Fruit fly (Drosophila melanogaster) whole organism, wandering third instar larva: ENCODE measurements around the gene klar.
A peak's percentile ranks its signal among the peaks of the same experiment; 100 is the strongest.

Experiments
- CG32264 ChIP-seq: fragments of 200-800 bp; sonication (Bioruptor generic); optimal IDR thresholded peaks from 2 replicates; lab custom pipeline; 2016; ENCODE audit warnings: missing biosample characterization, missing genetic modification characterization
- CG9705 ChIP-seq: fragments of 200-800 bp; sonication (Bioruptor generic); optimal IDR thresholded peaks from 2 replicates; lab custom pipeline; 2018; ENCODE audit warnings: missing biosample characterization, mild to moderate bottlenecking, missing genetic modification characterization
- CrebA ChIP-seq: fragments of 200-800 bp; sonication (Bioruptor generic); optimal IDR thresholded peaks from 2 replicates; lab custom pipeline; 2016; ENCODE audit warnings: missing biosample characterization, mild to moderate bottlenecking, missing genetic modification characterization, borderline replicate concordance
- Dfd ChIP-seq: fragments of >200 bp; optimal IDR thresholded peaks from 2 replicates; lab custom pipeline; 2017; ENCODE audit warnings: missing biosample characterization, missing genetic modification characterization
- GATAd ChIP-seq: sonication (Bioruptor generic); optimal IDR thresholded peaks from 2 replicates; lab custom pipeline; 2016; ENCODE audit warnings: missing biosample characterization, missing genetic modification characterization
- HLH106 ChIP-seq: fragments of 200-800 bp; optimal IDR thresholded peaks from 3 replicates; lab custom pipeline; 2019; ENCODE audit warnings: missing biosample characterization, mild to moderate bottlenecking, missing genetic modification characterization, moderate library complexity
- Hnf4 ChIP-seq: fragments of 200-800 bp; sonication (Bioruptor generic); optimal IDR thresholded peaks from 2 replicates; lab custom pipeline; 2016; ENCODE audit warnings: missing biosample characterization, mild to moderate bottlenecking, missing genetic modification characterization
- Hr78 ChIP-seq: fragments of >200 bp; optimal IDR thresholded peaks from 2 replicates; lab custom pipeline; 2017; ENCODE audit warnings: missing biosample characterization, missing genetic modification characterization
- Hr83 ChIP-seq: fragments of 200-300 bp; sonication (Bioruptor generic); optimal IDR thresholded peaks from 2 replicates; lab custom pipeline; 2016; ENCODE audit warnings: missing biosample characterization, mild to moderate bottlenecking, missing genetic modification characterization, moderate library complexity; ENCODE audit not compliant: poor library complexity, severe bottlenecking
- Jra ChIP-seq: sonication (Bioruptor generic); optimal IDR thresholded peaks from 2 replicates; lab custom pipeline; 2016; ENCODE audit warnings: missing biosample characterization, missing genetic modification characterization
- Myc ChIP-seq: fragments of >200 bp; optimal IDR thresholded peaks from 2 replicates; lab custom pipeline; 2017
- N ChIP-seq: fragments of >200 bp; optimal IDR thresholded peaks from 2 replicates; lab custom pipeline; 2018; ENCODE audit warnings: missing biosample characterization, missing external identifiers, missing genetic modification characterization
- OdsH ChIP-seq: fragments of 200-800 bp; sonication (Bioruptor generic); optimal IDR thresholded peaks from 2 replicates; lab custom pipeline; 2016; ENCODE audit warnings: missing biosample characterization, mild to moderate bottlenecking, missing genetic modification characterization
- Rel ChIP-seq, 2 experiments: fragments of 200-800 bp; sonication (Bioruptor generic) in 1 of 2; optimal IDR thresholded peaks; 2 replicates in 1 of 2; 3 replicates in 1 of 2; lab custom pipeline; 2016 to 2019; ENCODE audit warnings: mild to moderate bottlenecking in 2 of 2, missing biosample characterization in 2 of 2, missing genetic modification characterization in 2 of 2, moderate library complexity in 1 of 2
- Sp1 ChIP-seq: fragments of 200-800 bp; sonication (Bioruptor generic); optimal IDR thresholded peaks from 3 replicates; lab custom pipeline; 2019; ENCODE audit warnings: missing biosample characterization, mild to moderate bottlenecking, missing genetic modification characterization, moderate library complexity
- Vsx2 ChIP-seq: fragments of 200-300, 225-300 bp; sonication (Bioruptor generic); optimal IDR thresholded peaks from 2 replicates; lab custom pipeline; 2018; ENCODE audit warnings: missing biosample characterization, missing genetic modification characterization; ENCODE audit not compliant: partially characterized antibody
- brk ChIP-seq: fragments of 200-800 bp; sonication (Bioruptor generic); optimal IDR thresholded peaks from 2 replicates; lab custom pipeline; 2016; ENCODE audit warnings: missing biosample characterization, mild to moderate bottlenecking, missing genetic modification characterization
- dl ChIP-seq, 2 experiments: fragments of 175-275, 200-275 bp in 1 of 2; fragments of 200-275 bp in 1 of 2; sonication (Bioruptor generic); optimal IDR thresholded peaks; lab custom pipeline; 2018; ENCODE audit warnings: mild to moderate bottlenecking in 2 of 2, missing biosample characterization in 2 of 2, missing genetic modification characterization in 2 of 2, moderate library complexity in 2 of 2; ENCODE audit not compliant: partially characterized antibody in 2 of 2, insufficient read depth in 1 of 2
- dmrt93B ChIP-seq: fragments of 200-800 bp; sonication (Bioruptor generic); optimal IDR thresholded peaks from 2 replicates; lab custom pipeline; 2018; ENCODE audit warnings: missing biosample characterization, mild to moderate bottlenecking, missing genetic modification characterization
- ey ChIP-seq: fragments of 200-800 bp; sonication (Bioruptor generic); optimal IDR thresholded peaks from 2 replicates; lab custom pipeline; 2016; ENCODE audit warnings: missing biosample characterization, missing genetic modification characterization
- foxo ChIP-seq, 2 experiments: fragments of 200-800 bp; sonication (Bioruptor generic); optimal IDR thresholded peaks; 2 replicates in 1 of 2; 3 replicates in 1 of 2; lab custom pipeline; 2016 to 2017; ENCODE audit warnings: missing biosample characterization in 2 of 2, missing genetic modification characterization in 2 of 2
- fru ChIP-seq: fragments of 200-800 bp; sonication (Bioruptor generic); optimal IDR thresholded peaks from 3 replicates; lab custom pipeline; 2016; ENCODE audit warnings: missing biosample characterization, mild to moderate bottlenecking, missing genetic modification characterization
- h ChIP-seq: fragments of 200-800 bp; sonication (Bioruptor generic); optimal IDR thresholded peaks from 3 replicates; lab custom pipeline; 2016; ENCODE audit warnings: missing biosample characterization, mild to moderate bottlenecking, missing genetic modification characterization
- jim ChIP-seq: fragments of 175-275, 200-325 bp; sonication (Bioruptor generic); optimal IDR thresholded peaks from 2 replicates; lab custom pipeline; 2016; ENCODE audit warnings: missing biosample characterization, mild to moderate bottlenecking, missing genetic modification characterization
- pan ChIP-seq: fragments of >200 bp; optimal IDR thresholded peaks from 2 replicates; lab custom pipeline; 2017
- rgr ChIP-seq: fragments of 200-800 bp; sonication (Bioruptor generic); optimal IDR thresholded peaks from 3 replicates; lab custom pipeline; 2016; ENCODE audit warnings: missing biosample characterization, mild to moderate bottlenecking, missing genetic modification characterization
- sage ChIP-seq: fragments of 200-800 bp; sonication (Bioruptor generic); optimal IDR thresholded peaks from 2 replicates; lab custom pipeline; 2016; ENCODE audit warnings: missing biosample characterization, mild to moderate bottlenecking, missing genetic modification characterization
- tai ChIP-seq: sonication (Bioruptor generic); optimal IDR thresholded peaks from 2 replicates; lab custom pipeline; 2016; ENCODE audit warnings: missing biosample characterization, missing genetic modification characterization
- woc ChIP-seq: sonication (Bioruptor generic); optimal IDR thresholded peaks from 2 replicates; lab custom pipeline; 2016; ENCODE audit warnings: missing biosample characterization, mild to moderate bottlenecking, missing genetic modification characterization

Gene klar

DNA sequence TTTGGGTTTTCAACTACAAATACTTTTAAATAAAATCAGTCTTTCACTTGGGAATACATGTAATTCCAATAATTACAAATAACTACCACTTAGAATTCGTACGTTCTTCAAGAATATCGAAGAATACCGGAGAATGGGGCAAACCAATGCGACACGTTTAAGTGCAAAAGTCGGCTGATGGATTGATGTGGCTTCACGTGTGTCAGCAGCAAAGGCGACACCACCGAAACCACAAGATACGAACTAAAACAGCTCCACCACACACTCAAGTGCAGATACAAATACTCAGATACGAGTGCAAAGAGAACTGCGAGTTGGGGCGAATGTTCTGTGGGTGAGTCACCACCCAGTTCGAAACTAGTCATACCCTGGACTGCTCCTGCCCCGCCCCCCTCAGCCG is 9.6 kb downstream of the klar start:
- TF ChIP-seq pan (lab: Kevin White, UChicago) (no peak), h (GFP tag; lab: Kevin White, UChicago) (no peak), tai (no peak)

- no peak for TF ChIP-seq Hr83 (GFP tag; lab: Kevin White, UChicago)
- no peak for TF ChIP-seq dmrt93B (GFP tag; lab: Kevin White, UChicago)
- TF ChIP-seq CG9705 = no peak
- TF ChIP-seq pan (lab: Kevin White, UChicago) = no peak
Measured at dm6 chr3L:528037-528436, 12.4 kb downstream of the klar start, which contains the start of gene CG34269. TSS of gene CG34269 (plus strand) at chr3L:528337.

- TF ChIP-seq Hnf4 (GFP tag; lab: Kevin White, UChicago) (no peak), pan (lab: Kevin White, UChicago) (no peak), jim (GFP tag; lab: Kevin White, UChicago) (no peak)
Measured at dm6 chr3L:524246-524645, 16.2 kb downstream of the klar start.

dm6 chr3L:520465-521216 is 19.8 kb downstream of the klar start:
- TF ChIP-seq Vsx2 (GFP tag; lab: Kevin White, UChicago) = peak; percentile 19
- no peak for TF ChIP-seq Jra (GFP tag; lab: Kevin White, UChicago)
- no peak for TF ChIP-seq OdsH
- TF ChIP-seq foxo (GFP tag; optimal IDR thresholded peaks at IDR 0.05; lab: Kevin White, UChicago) = peak in 1 of 2 experiments; percentile 8
- TF ChIP-seq tai = no peak
- TF ChIP-seq rgr = no peak
- TF ChIP-seq CG32264 (GFP tag; lab: Kevin White, UChicago) = no peak
- TF ChIP-seq Dfd (GFP tag; lab: Kevin White, UChicago) = no peak
- no peak for TF ChIP-seq Sp1 (GFP tag; lab: Kevin White, UChicago)
- peak; percentile 17 for TF ChIP-seq fru (GFP tag; lab: Kevin White, UChicago)
- no peak for TF ChIP-seq Rel (GFP tag; optimal IDR thresholded peaks at IDR 0.05; lab: Kevin White, UChicago)
- TF ChIP-seq Rel (tag; optimal IDR thresholded peaks at IDR 0.05; lab: Kevin White, UChicago) = no peak
- TF ChIP-seq woc (GFP tag; lab: Kevin White, UChicago) = peak; percentile 3
- TF ChIP-seq CG9705 = no peak
- TF ChIP-seq, all 38 proteins: peak for 4

- TF ChIP-seq h (GFP tag; lab: Kevin White, UChicago) = peak; percentile 35
- TF ChIP-seq Myc (lab: Kevin White, UChicago) = no peak
- no peak for TF ChIP-seq HLH106 (tag; lab: Kevin White, UChicago)
Measured at dm6 chr3L:516948-517599, 23.3 kb downstream of the klar start.

dm6 chr3L:516544-516943 is 23.9 kb downstream of the klar start:
- TF ChIP-seq Vsx2 (GFP tag; lab: Kevin White, UChicago) (no peak), CG9705 (no peak), Hr78 (no peak), ey (GFP tag; lab: Kevin White, UChicago) (no peak), fru (GFP tag; lab: Kevin White, UChicago) (no peak), CrebA (GFP tag; lab: Kevin White, UChicago) (no peak), brk (GFP tag; lab: Kevin White, UChicago) (no peak), woc (GFP tag; lab: Kevin White, UChicago) (no peak), dl (GFP tag; optimal IDR thresholded peaks at IDR 0.05; lab: Kevin White, UChicago; ENCODE audit: insufficient read depth in 1 of 2, partially characterized antibody in 2 of 2) (no peak), GATAd (GFP tag; lab: Kevin White, UChicago) (no peak), Myc (lab: Kevin White, UChicago) (no peak), N (no peak), HLH106 (tag; lab: Kevin White, UChicago) (no peak), sage (no peak), Hnf4 (GFP tag; lab: Kevin White, UChicago) (no peak), OdsH (no peak), foxo (GFP tag; optimal IDR thresholded peaks at IDR 0.05; lab: Kevin White, UChicago) (no peak)
- TF ChIP-seq, all 38 proteins: peak for 0
